Fruit fly (Drosophila melanogaster): Measurements from ENCODE around the gene CG4546.

- no peak for TF ChIP-seq CG15073 (GFP tag; optimal IDR thresholded peaks at IDR 0.05)
- TF ChIP-seq usp (GFP tag; optimal IDR thresholded peaks at IDR 0.05): no peak
- no peak for TF ChIP-seq cwo (GFP tag; optimal IDR thresholded peaks at IDR 0.05)
- TF ChIP-seq psq (GFP tag; optimal IDR thresholded peaks at IDR 0.05): no peak
- TF ChIP-seq Taf1 (GFP tag; IDR thresholded peaks at IDR 0.05): no peak
- no peak for TF ChIP-seq CG11247 (GFP tag; IDR thresholded peaks at IDR 0.05)
- no peak for TF ChIP-seq Dp (GFP tag; optimal IDR thresholded peaks at IDR 0.05)
- no peak for TF ChIP-seq CG9609 (GFP tag; optimal IDR thresholded peaks at IDR 0.05)
- TF ChIP-seq CG9876 (GFP tag; optimal IDR thresholded peaks at IDR 0.05): no peak
- TF ChIP-seq row (GFP tag; IDR thresholded peaks at IDR 0.05): no peak
- no peak for TF ChIP-seq Hr78 (GFP tag; optimal IDR thresholded peaks at IDR 0.05)
- no peak for TF ChIP-seq Stat92E (GFP tag; optimal IDR thresholded peaks at IDR 0.05)
- TF ChIP-seq CG6683 (GFP tag; optimal IDR thresholded peaks at IDR 0.05): no peak
- no peak for TF ChIP-seq zen2 (GFP tag; IDR thresholded peaks at IDR 0.05; ENCODE audit: partially characterized antibody)
Observed at dm6 chr3R:15804678-15805077, 41.7 kb upstream of the CG4546 start.
